Worm (Caenorhabditis elegans) whole organism, L4/young adult: ENCODE results near the gene T18D3.9.

Source experiments
- W03F9.2 ChIP-seq: fragments of 150-350 bp; optimal IDR thresholded peaks from 2 replicates; lab custom pipeline; 2014; ENCODE audit warnings: missing biosample characterization, missing genetic modification characterization
- dao-5 ChIP-seq: sonication (generic microtip); optimal IDR thresholded peaks from 2 replicates; lab custom pipeline; 2016; ENCODE audit warnings: missing genotype, missing genetic modification characterization, moderate library complexity, missing compliant biosample characterization
- him-1 ChIP-seq: sonication (generic microtip); optimal IDR thresholded peaks from 2 replicates; lab custom pipeline; 2016; ENCODE audit warnings: missing genotype, missing genetic modification reagents, missing genetic modification characterization, missing compliant biosample characterization

DNA sequence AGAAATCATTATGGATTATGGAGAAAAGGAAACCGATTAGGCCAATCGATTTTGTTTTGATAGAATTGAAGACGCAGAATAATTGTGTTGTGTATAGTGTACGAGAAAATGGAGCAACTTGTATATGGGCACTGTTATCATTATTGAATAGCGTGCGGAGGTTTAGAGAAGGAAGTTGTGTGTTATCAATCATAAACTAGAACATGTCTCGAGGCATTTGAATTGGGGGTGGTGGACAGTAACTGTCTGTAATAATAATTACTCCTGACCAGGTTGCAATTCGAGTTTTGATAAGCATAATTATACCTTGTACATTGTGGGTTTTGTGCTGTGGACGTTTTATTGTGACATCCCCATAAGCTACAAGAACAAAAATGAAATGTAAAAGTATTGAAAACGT lies 12.5 kb upstream of the T18D3.9 start, which contains the start of gene cdf-2:
- no peak for TF ChIP-seq dao-5 (tag; lab: Kevin White, UChicago)
- no peak for TF ChIP-seq him-1 (tag; lab: Kevin White, UChicago)
- TF ChIP-seq W03F9.2 (tag; lab: Kevin White, UChicago), result no peak
